Fruit fly (Drosophila melanogaster) whole organism, wandering third instar larva: ENCODE data around the gene CG31542.

ENCODE experiments used
- Abd-B ChIP-seq: fragments of >200 bp; optimal IDR thresholded peaks from 2 replicates; lab custom pipeline; 2017; ENCODE audit warnings: missing biosample characterization, missing genetic modification characterization
- CrebA ChIP-seq: fragments of 200-800 bp; sonication (Bioruptor generic); optimal IDR thresholded peaks from 2 replicates; lab custom pipeline; 2016; ENCODE audit warnings: missing biosample characterization, mild to moderate bottlenecking, missing genetic modification characterization, borderline replicate concordance
- GATAd ChIP-seq: sonication (Bioruptor generic); optimal IDR thresholded peaks from 2 replicates; lab custom pipeline; 2016; ENCODE audit warnings: missing biosample characterization, missing genetic modification characterization
- dmrt93B ChIP-seq: fragments of 200-800 bp; sonication (Bioruptor generic); optimal IDR thresholded peaks from 2 replicates; lab custom pipeline; 2018; ENCODE audit warnings: missing biosample characterization, mild to moderate bottlenecking, missing genetic modification characterization
- fru ChIP-seq: fragments of 200-800 bp; sonication (Bioruptor generic); optimal IDR thresholded peaks from 3 replicates; lab custom pipeline; 2016; ENCODE audit warnings: missing biosample characterization, mild to moderate bottlenecking, missing genetic modification characterization
- psq ChIP-seq: fragments of 200-800 bp; sonication (Bioruptor generic); optimal IDR thresholded peaks from 3 replicates; lab custom pipeline; 2017; ENCODE audit warnings: missing biosample characterization, mild to moderate bottlenecking, missing genetic modification characterization, moderate library complexity
- usp ChIP-seq: fragments of >200 bp; optimal IDR thresholded peaks from 2 replicates; lab custom pipeline; 2017; ENCODE audit warnings: missing biosample characterization, missing genetic modification characterization

dm6 chr3R:5364539-5365273 is 4.6 kb upstream of the CG31542 start:
- TF ChIP-seq Abd-B (GFP tag; lab: Kevin White, UChicago) (no peak), dmrt93B (GFP tag; lab: Kevin White, UChicago) (no peak), GATAd (GFP tag; lab: Kevin White, UChicago) (no peak), fru (no peak), psq (GFP tag; lab: Kevin White, UChicago) (no peak), CrebA (GFP tag; lab: Kevin White, UChicago) (no peak), usp (GFP tag; lab: Kevin White, UChicago) (no peak)
